Fruit fly (Drosophila melanogaster) whole organism, pupa: ENCODE measurements around the gene Nazo.

Experiments
- CG10348 ChIP-seq: fragments of 200-800 bp; sonication (Bioruptor generic); IDR thresholded peaks from 2 replicates; pipeline ENCODE4 v1.3.6; 2022; ENCODE audit warnings: missing biosample characterization, missing genetic modification characterization
- CG12605 ChIP-seq: fragments of 200-800 bp; sonication (Bioruptor generic); IDR thresholded peaks from 2 replicates; pipeline ENCODE4 v1.3.6; 2022; ENCODE audit warnings: missing biosample characterization, missing genetic modification characterization
- CG13204 ChIP-seq: fragments of 200-800 bp; sonication (Bioruptor generic); optimal IDR thresholded peaks from 2 replicates; lab custom pipeline; 2018; ENCODE audit warnings: missing biosample characterization, mild to moderate bottlenecking, missing genetic modification characterization, moderate library complexity
- CG14655 ChIP-seq: fragments of 200-800 bp; sonication (Bioruptor generic); optimal IDR thresholded peaks from 3 replicates; lab custom pipeline; 2017; ENCODE audit warnings: mild to moderate bottlenecking, missing biosample characterization, missing genetic modification reagents, missing genetic modification characterization
- CG15710 ChIP-seq: fragments of 200-800 bp; sonication (Bioruptor generic); optimal IDR thresholded peaks from 2 replicates; lab custom pipeline; 2018; ENCODE audit warnings: missing biosample characterization, mild to moderate bottlenecking, missing genetic modification characterization, moderate library complexity
- CG17806 ChIP-seq: fragments of 200-800 bp; sonication (Bioruptor generic); optimal IDR thresholded peaks from 2 replicates; lab custom pipeline; 2018; ENCODE audit warnings: missing biosample characterization, mild to moderate bottlenecking, missing genetic modification characterization, moderate library complexity
- CG32121 ChIP-seq: fragments of 200-800 bp; sonication (Bioruptor generic); IDR thresholded peaks from 2 replicates; pipeline ENCODE4 v1.3.6; 2022; ENCODE audit warnings: missing biosample characterization, missing genetic modification characterization
- CG34367 ChIP-seq: fragments of 200-800 bp; sonication (Bioruptor generic); optimal IDR thresholded peaks from 2 replicates; lab custom pipeline; 2018; ENCODE audit warnings: missing biosample characterization, mild to moderate bottlenecking, missing genetic modification characterization
- CG4496 ChIP-seq: fragments of 200-800 bp; sonication (Bioruptor generic); IDR thresholded peaks from 3 replicates; pipeline ENCODE4 v1.3.6; 2022; ENCODE audit warnings: missing biosample characterization, missing genetic modification characterization
- CG8159 ChIP-seq: fragments of 200-800 bp; sonication (Bioruptor generic); optimal IDR thresholded peaks from 3 replicates; lab custom pipeline; 2018; ENCODE audit warnings: missing biosample characterization, mild to moderate bottlenecking, missing genetic modification characterization, moderate library complexity
- CG8301 ChIP-seq: fragments of 200-800 bp; sonication (Bioruptor generic); optimal IDR thresholded peaks from 2 replicates; lab custom pipeline; 2018; ENCODE audit warnings: missing biosample characterization, mild to moderate bottlenecking, missing genetic modification characterization
- CG9948 ChIP-seq: fragments of 200-800 bp; sonication (Bioruptor generic); optimal IDR thresholded peaks from 2 replicates; lab custom pipeline; 2018; ENCODE audit warnings: missing biosample characterization, mild to moderate bottlenecking, missing genetic modification characterization, moderate library complexity
- D1 ChIP-seq: fragments of 200-800 bp; sonication (Bioruptor generic); optimal IDR thresholded peaks from 2 replicates; lab custom pipeline; 2018; ENCODE audit warnings: missing biosample characterization, mild to moderate bottlenecking, missing genetic modification characterization, moderate library complexity
- EcR ChIP-seq: fragments of 200-800 bp; sonication (Bioruptor generic); optimal IDR thresholded peaks from 3 replicates; lab custom pipeline; 2019; ENCODE audit warnings: missing biosample characterization, missing genetic modification characterization, mild to moderate bottlenecking, moderate library complexity, missing genetic modification reagents
- Ets98B ChIP-seq: fragments of 200-800 bp; sonication (Bioruptor generic); IDR thresholded peaks from 2 replicates; pipeline ENCODE4 v1.3.6; 2022; ENCODE audit warnings: missing biosample characterization, missing genetic modification characterization
- Pif1A ChIP-seq: fragments of 200-800 bp; sonication (Bioruptor generic); optimal IDR thresholded peaks from 3 replicates; lab custom pipeline; 2016; ENCODE audit warnings: missing biosample characterization, missing genetic modification characterization
- Pif1B ChIP-seq: fragments of 200-800 bp; sonication (Bioruptor generic); optimal IDR thresholded peaks from 3 replicates; lab custom pipeline; 2016; ENCODE audit warnings: missing biosample characterization, missing genetic modification characterization
- Snoo ChIP-seq: fragments of 200-800 bp; sonication (Bioruptor generic); optimal IDR thresholded peaks from 3 replicates; lab custom pipeline; 2017; ENCODE audit warnings: missing biosample characterization, mild to moderate bottlenecking, missing genetic modification characterization, inconsistent platforms
- fd96Ca ChIP-seq: fragments of 200-800 bp; sonication (Bioruptor generic); IDR thresholded peaks from 3 replicates; pipeline ENCODE4 v1.3.6; 2022; ENCODE audit warnings: missing biosample characterization, missing genetic modification characterization
- gl ChIP-seq: fragments of 200-800 bp; sonication (Bioruptor generic); optimal IDR thresholded peaks from 2 replicates; lab custom pipeline; 2018; ENCODE audit warnings: missing biosample characterization, mild to moderate bottlenecking, missing genetic modification characterization
- rn ChIP-seq: fragments of 200-800 bp; sonication (Bioruptor generic); IDR thresholded peaks from 2 replicates; pipeline ENCODE4 v1.3.6; 2022; ENCODE audit warnings: missing biosample characterization, missing genetic modification characterization

The Nazo gene

DNA sequence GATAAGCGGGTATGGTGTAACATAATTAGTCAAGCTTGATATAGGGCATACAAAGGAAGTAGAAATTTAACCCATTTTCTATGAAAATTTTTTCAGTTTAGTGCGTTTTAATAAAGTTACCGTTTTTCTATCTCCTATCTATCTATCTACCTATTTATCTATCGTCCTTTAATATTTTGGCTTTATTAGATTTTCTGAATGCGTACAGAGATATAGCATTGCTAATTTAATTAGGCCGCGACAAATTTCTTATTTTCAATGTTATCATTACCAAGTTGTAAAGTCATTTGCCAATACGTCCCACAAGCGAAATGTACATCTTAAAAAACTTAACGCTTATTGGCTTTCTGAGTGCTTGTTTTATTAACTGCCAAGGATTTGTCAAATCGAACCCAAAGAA is 39.5 kb upstream of the Nazo start, which contains the start of gene CG15864:
Gene CG15864, plus strand, starts transcription at position 301 of the 400 bp plus-strand sequence.
- TF ChIP-seq CG8159 (tag; lab: Kevin White, UChicago) = no peak
- no peak for TF ChIP-seq CG4496 (GFP tag; lab: Robert Waterston, UW)
- no peak for TF ChIP-seq CG32121 (GFP tag; lab: Robert Waterston, UW)
- TF ChIP-seq CG17806 (tag; lab: Kevin White, UChicago) = no peak
- no peak for TF ChIP-seq D1 (tag; lab: Kevin White, UChicago)
- TF ChIP-seq CG15710 (tag; lab: Kevin White, UChicago) = no peak

DNA sequence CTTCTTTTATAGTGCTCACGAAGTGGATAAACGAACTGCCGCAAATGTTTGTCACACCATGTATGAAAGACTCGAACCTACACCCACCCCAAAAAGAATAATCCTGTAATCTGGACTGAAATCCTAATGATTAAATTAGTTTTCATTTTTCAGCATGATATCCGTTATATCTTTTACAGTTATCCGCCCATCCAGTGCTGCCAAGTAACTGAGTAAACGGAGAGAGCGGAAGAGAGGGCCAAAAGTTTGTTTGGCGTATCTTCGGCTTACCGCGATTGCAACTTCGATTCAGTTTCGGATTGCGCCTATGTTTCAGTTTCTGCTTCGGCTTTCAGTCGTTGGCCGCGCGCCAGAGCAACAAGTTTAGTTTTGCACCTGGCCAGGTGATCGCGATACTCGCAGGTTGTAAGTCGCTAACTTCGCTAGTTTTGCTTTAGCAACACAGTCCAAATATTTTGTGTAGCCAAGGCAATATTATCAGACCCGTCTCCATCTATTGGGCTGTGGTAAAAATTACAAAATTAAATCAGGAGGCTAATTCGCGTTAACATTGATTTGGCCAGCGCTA is 37.4 kb upstream of the Nazo start, which contains the start of gene mtg:
Gene mtg, plus strand, starts transcription at position 332 of the 568 bp plus-strand sequence.
- TF ChIP-seq rn (GFP tag; lab: Robert Waterston, UW) = 0 out of 2 replicates have a peak, but pooled peaks have one; percentile 11
- TF ChIP-seq CG4496 (GFP tag; lab: Robert Waterston, UW) = peak; percentile 17; the same call in 1 of the 3 replicates
- TF ChIP-seq CG15710 (tag; lab: Kevin White, UChicago) = no peak
- TF ChIP-seq Pif1A = no peak
- TF ChIP-seq fd96Ca = peak; percentile 25; the same call in 1 of the 3 replicates
- peak; percentile 31; the same call in 1 of the 2 replicates for TF ChIP-seq Ets98B (GFP tag; lab: Robert Waterston, UW)
- TF ChIP-seq, all 21 proteins: peak for 4

DNA sequence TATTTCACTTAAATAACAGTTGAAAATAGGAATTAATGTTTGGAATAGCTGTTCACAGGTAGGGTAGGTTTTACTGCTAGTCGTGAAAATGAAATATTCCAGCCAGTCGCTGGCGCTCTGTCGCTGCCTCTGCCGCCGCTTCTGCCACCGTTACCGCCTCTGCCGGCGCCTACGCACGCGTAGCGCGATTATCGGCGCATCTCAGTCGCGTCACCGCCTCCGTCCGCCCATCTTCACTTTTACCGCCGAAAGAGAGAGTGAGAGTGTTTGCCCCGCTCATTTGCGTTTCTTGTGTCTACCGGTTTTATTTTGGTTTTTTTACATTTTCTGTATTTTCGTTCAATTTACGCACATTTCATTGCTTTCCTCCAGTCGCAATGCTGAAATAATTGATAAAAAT is 36.1 kb upstream of the Nazo start:
- TF ChIP-seq CG17806 (tag; lab: Kevin White, UChicago) (no peak), CG10348 (GFP tag; lab: Robert Waterston, UW) (no peak), fd96Ca (0 out of 3 replicates have a peak, but pooled peaks have one; percentile 18), CG13204 (GFP tag; lab: Kevin White, UChicago) (peak; percentile 90)

DNA sequence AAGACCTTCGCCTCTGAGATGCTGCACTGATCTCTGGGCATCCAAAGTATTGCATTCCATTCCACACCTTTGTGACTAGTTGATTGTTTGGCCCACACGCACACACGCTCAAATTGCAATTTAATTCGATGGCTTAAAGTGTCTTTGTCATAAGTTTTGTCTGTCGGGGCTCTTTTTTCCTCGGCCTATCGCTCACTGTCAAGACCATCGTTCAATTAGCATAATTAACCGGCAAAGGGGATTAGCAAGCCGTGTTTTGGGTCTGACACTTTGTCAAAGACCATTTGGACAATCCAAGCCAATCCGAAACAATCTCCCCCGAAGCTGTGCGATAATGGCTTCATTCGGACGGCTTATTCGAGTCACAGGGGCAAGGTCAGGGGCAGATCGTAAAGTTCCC is 33.3 kb upstream of the Nazo start:
- TF ChIP-seq CG8159 (tag; lab: Kevin White, UChicago) = no peak
- TF ChIP-seq EcR = no peak
- TF ChIP-seq Snoo = no peak
- TF ChIP-seq CG34367 (tag; lab: Kevin White, UChicago) = no peak
- TF ChIP-seq CG17806 (tag; lab: Kevin White, UChicago) = no peak
- TF ChIP-seq, all 21 proteins: peak for 0

DNA sequence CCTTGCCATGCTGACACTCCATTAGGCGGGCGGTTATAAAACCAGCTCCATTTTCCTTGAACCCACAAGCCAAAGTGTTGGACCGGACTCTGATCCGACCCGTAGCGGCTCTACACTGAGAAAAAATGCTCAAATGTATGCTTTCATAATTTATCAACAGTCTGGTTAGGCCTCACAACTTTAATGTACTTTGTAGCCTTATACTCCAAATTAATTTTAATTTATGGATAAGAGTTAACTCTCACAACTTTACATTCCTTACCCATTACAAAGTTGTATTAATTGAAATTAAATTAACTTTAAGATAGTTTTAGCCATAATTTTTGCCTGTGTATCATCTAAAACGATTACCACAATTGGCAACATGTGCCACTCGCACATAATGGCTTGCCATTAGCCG is 31.6 kb upstream of the Nazo start:
- TF ChIP-seq fd96Ca (no peak), Pif1A (no peak), CG34367 (tag; lab: Kevin White, UChicago) (no peak), CG10348 (GFP tag; lab: Robert Waterston, UW) (no peak), Snoo (no peak), Pif1B (GFP tag; lab: Kevin White, UChicago) (no peak), CG4496 (GFP tag; lab: Robert Waterston, UW) (no peak), rn (GFP tag; lab: Robert Waterston, UW) (no peak), CG15710 (tag; lab: Kevin White, UChicago) (no peak), CG12605 (GFP tag; lab: Robert Waterston, UW) (peak; percentile 36; the same call in 1 of the 2 replicates), D1 (tag; lab: Kevin White, UChicago) (no peak), CG8301 (peak; percentile 68), gl (tag; lab: Kevin White, UChicago) (no peak), Ets98B (GFP tag; lab: Robert Waterston, UW) (peak; percentile 47; the same call in 1 of the 2 replicates), CG9948 (tag; lab: Kevin White, UChicago) (no peak), CG14655 (peak; percentile 68), CG17806 (tag; lab: Kevin White, UChicago) (no peak), EcR (no peak), CG8159 (tag; lab: Kevin White, UChicago) (no peak), CG32121 (GFP tag; lab: Robert Waterston, UW) (peak; percentile 53), CG13204 (GFP tag; lab: Kevin White, UChicago) (no peak)

DNA sequence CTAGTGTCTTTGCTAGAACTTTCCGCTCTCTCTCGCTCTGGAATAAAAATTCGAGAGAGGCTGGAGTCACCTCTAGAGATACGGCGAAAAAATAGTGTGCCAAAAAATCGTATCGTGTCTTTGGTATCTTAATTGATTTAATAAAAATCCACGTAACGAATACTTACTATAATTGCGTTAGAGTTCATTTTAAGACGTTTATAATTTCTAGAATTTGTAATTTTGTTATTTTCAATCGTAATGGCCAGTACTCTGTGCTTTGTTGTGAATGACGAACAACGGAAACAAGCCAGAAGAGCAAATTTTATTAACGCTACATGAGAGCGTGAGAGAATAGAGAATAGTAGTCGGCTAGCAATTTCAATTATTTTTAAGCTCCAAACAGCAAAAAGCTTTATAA is 26.0 kb upstream of the Nazo start:
- no peak for TF ChIP-seq fd96Ca
- TF ChIP-seq CG8301 = no peak
- no peak for TF ChIP-seq CG17806 (tag; lab: Kevin White, UChicago)
- TF ChIP-seq gl (tag; lab: Kevin White, UChicago) = no peak
- TF ChIP-seq CG8159 (tag; lab: Kevin White, UChicago) = no peak
- TF ChIP-seq CG9948 (tag; lab: Kevin White, UChicago) = no peak
- TF ChIP-seq Pif1B (GFP tag; lab: Kevin White, UChicago) = no peak
